Fruit fly (Drosophila melanogaster): ENCODE results near the gene CG31229.

CG31229 gene

DNA sequence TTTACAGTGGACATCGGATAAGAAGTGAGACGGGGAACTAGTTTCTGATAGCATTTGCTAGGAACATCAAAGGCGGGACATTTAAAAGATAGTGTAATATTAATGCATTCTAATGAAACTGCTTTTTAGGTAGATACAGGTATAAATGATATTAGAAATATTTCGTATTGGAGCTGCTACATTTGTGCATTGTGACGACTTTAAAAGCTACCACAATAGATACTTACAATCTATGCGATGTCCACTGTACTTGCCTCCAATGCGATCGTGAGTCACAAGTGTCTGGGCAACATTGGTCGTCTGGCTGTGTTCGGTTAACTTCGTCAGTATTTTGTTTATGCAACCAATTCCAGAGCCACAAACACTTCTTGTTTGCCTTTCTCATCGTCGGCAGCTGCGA, 2.2 kb downstream of the CG31229 start (continued):
- peak; percentile 40 for TF ChIP-seq CG2120 (GFP tag; optimal IDR thresholded peaks at IDR 0.05)
- TF ChIP-seq Drgx (GFP tag; IDR thresholded peaks at IDR 0.05): peak; percentile 82
- peak; percentile 26; the same call in 1 of the 3 replicates for TF ChIP-seq Aef1 (GFP tag; IDR thresholded peaks at IDR 0.05)
- TF ChIP-seq CG11398 (GFP tag; optimal IDR thresholded peaks at IDR 0.05): no peak
- no peak for TF ChIP-seq B-H2 (GFP tag; optimal IDR thresholded peaks at IDR 0.05)
- TF ChIP-seq fd96Cb (tag; optimal IDR thresholded peaks at IDR 0.05): peak; percentile 22
- TF ChIP-seq Meics (GFP tag; optimal IDR thresholded peaks at IDR 0.05): peak; percentile 42
- TF ChIP-seq slbo (GFP tag; IDR thresholded peaks at IDR 0.05): peak; percentile 48
- peak; percentile 33 for TF ChIP-seq BtbVII (GFP tag; optimal IDR thresholded peaks at IDR 0.05)

DNA sequence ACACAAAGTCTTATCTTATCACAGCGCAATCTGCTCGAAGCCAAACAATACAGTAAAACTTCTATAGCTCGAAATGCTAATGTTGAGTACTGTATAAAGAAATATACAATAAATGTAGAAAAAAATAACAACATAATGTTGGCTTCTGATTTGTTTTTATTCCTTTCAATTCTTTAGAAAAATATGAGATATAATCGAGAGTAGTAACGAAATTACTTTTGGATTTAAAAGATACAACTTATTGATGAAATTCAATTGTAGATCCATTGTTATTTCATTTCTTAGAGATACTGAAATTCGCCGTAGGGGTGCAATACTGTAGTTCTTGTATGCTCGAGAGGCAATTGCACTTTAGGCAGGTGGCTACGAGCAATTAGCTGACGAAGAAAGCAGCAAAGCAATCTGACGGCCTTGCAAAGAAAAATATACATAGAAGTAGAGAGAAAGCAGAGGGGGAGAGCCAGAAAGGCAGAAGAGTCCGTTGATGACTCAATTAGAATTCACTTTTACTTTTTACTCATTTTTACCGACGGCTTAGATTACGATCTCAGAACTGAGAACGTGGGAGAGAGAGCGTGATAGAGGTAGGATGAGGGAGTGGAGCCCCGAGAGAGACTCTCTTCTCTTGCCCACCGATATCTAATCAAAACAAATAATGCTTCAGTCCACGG, 2.9 kb downstream of the CG31229 start:
- no peak; the same call in 2 of the 3 replicates for TF ChIP-seq otp (GFP tag; IDR thresholded peaks at IDR 0.05)
- TF ChIP-seq H15 (GFP tag; IDR thresholded peaks at IDR 0.05): no peak
- TF ChIP-seq tap (tag; optimal IDR thresholded peaks at IDR 0.05): peak; percentile 53
- peak; percentile 39 for TF ChIP-seq CG17829 (tag; optimal IDR thresholded peaks at IDR 0.05)
- no peak for TF ChIP-seq CG13894 (tag; optimal IDR thresholded peaks at IDR 0.05)
- peak; percentile 40 for TF ChIP-seq E2f1 (GFP tag; IDR thresholded peaks at IDR 0.05)
- no peak for TF ChIP-seq Stat92E (GFP tag; optimal IDR thresholded peaks at IDR 0.05)
- 0 out of 2 replicates have a peak, but pooled peaks have one; percentile 7 for TF ChIP-seq peb (GFP tag; IDR thresholded peaks at IDR 0.05)
- TF ChIP-seq Trl (optimal IDR thresholded peaks at IDR 0.05): peak; percentile 79 to 80
- no peak for TF ChIP-seq Trl (GFP tag; optimal IDR thresholded peaks at IDR 0.05)
- no peak for TF ChIP-seq CG43689 (GFP tag; IDR thresholded peaks at IDR 0.05)
- 0 out of 4 replicates have a peak, but pooled peaks have one; percentile 31 for TF ChIP-seq Dll (GFP tag; IDR thresholded peaks at IDR 0.05; ENCODE audit: partially characterized antibody)
- peak; percentile 84 for TF ChIP-seq gem (tag; optimal IDR thresholded peaks at IDR 0.05)
- TF ChIP-seq Hr51 (GFP tag; optimal IDR thresholded peaks at IDR 0.05): peak in 1 of 2 experiments; percentile 57
- TF ChIP-seq p53 (GFP tag; optimal IDR thresholded peaks at IDR 0.05): no peak
- TF ChIP-seq slp2 (GFP tag; optimal IDR thresholded peaks at IDR 0.05): peak; percentile 27
- TF ChIP-seq CG14860 (GFP tag; IDR thresholded peaks at IDR 0.05; ENCODE audit: partially characterized antibody): no peak
- TF ChIP-seq usp (GFP tag; optimal IDR thresholded peaks at IDR 0.05): no peak
- TF ChIP-seq Xrp1 (GFP tag; IDR thresholded peaks at IDR 0.05): peak; percentile 44
- TF ChIP-seq gcm (GFP tag; optimal IDR thresholded peaks at IDR 0.05): peak; percentile 51
- no peak for TF ChIP-seq hth (optimal IDR thresholded peaks at IDR 0.05)
- no peak for TF ChIP-seq lbe (GFP tag; optimal IDR thresholded peaks at IDR 0.05)
- no peak for TF ChIP-seq jing (GFP tag; optimal IDR thresholded peaks at IDR 0.05)
- no peak for TF ChIP-seq Mrtf (GFP tag; IDR thresholded peaks at IDR 0.05)
- no peak for TF ChIP-seq dm (GFP tag; optimal IDR thresholded peaks at IDR 0.05)
- TF ChIP-seq prd (optimal IDR thresholded peaks at IDR 0.05): no peak
- peak; percentile 51 for TF ChIP-seq prd (GFP tag; IDR thresholded peaks at IDR 0.05)
- no peak for TF ChIP-seq lilli (GFP tag; optimal IDR thresholded peaks at IDR 0.05)
- peak; percentile 41 for TF ChIP-seq Meics (GFP tag; optimal IDR thresholded peaks at IDR 0.05)
- peak; percentile 43 for TF ChIP-seq pum (GFP tag; optimal IDR thresholded peaks at IDR 0.05)
- peak; percentile 5 for TF ChIP-seq twi (tag; optimal IDR thresholded peaks at IDR 0.05)
- TF ChIP-seq CG7786 (GFP tag; optimal IDR thresholded peaks at IDR 0.05): no peak
- TF ChIP-seq CG15269 (tag; optimal IDR thresholded peaks at IDR 0.05): peak; percentile 50
- TF ChIP-seq TFAM (GFP tag; optimal IDR thresholded peaks at IDR 0.05): no peak
- no peak for TF ChIP-seq vnd (GFP tag; IDR thresholded peaks at IDR 0.05; ENCODE audit: partially characterized antibody)
- TF ChIP-seq CG1792 (GFP tag; optimal IDR thresholded peaks at IDR 0.05): no peak
- TF ChIP-seq Dad (GFP tag; optimal IDR thresholded peaks at IDR 0.05): no peak
- TF ChIP-seq pan (optimal IDR thresholded peaks at IDR 0.05): no peak
- TF ChIP-seq pan (GFP tag; optimal IDR thresholded peaks at IDR 0.05 in 1 of 2, IDR thresholded peaks at IDR 0.05 in 1 of 2): peak in 1 of 2 experiments; percentile 26
- TF ChIP-seq Ssrp (tag; optimal IDR thresholded peaks at IDR 0.05): peak; percentile 58
- TF ChIP-seq zfh1 (GFP tag; IDR thresholded peaks at IDR 0.05): peak; percentile 40; the same call in 1 of the 3 replicates
- peak; percentile 67 for TF ChIP-seq CoRest (tag; optimal IDR thresholded peaks at IDR 0.05)

All from whole organism, embryonic.